In genomic region chrV:1474486-1475125, ce11 we compare ENCODE assay signal across 3 worm cellular contexts.
TF ChIP-seq lines count a peak whose summit lies in the region.

TSS of gene F53E2.2 (plus strand) at chrV:1475086.
TSS of gene unc-60 (plus strand) at chrV:1475086.

TF ChIP-seq in whole organism, L1 larva, 84 proteins besides CTCF, POLR2A, EP300 and RAD21 (continued from another document and continues in another):
- TF ChIP-seq isw-1 (GFP tag; IDR thresholded peaks at IDR 0.05; lab: Robert Waterston, UW) (peak; percentile 30; the same call in 1 of the 2 replicates), ets-5 (GFP tag; IDR thresholded peaks at IDR 0.05; lab: Robert Waterston, UW) (no peak), nhr-90 (tag; optimal IDR thresholded peaks at IDR 0.05; lab: Kevin White, UChicago; ENCODE audit: poor library complexity) (peak; percentile 25), zag-1 (tag; optimal IDR thresholded peaks at IDR 0.05; lab: Kevin White, UChicago) (no peak), nhr-77 (tag; optimal IDR thresholded peaks at IDR 0.05; lab: Kevin White, UChicago) (peak; percentile 59), lir-3 (tag; optimal IDR thresholded peaks at IDR 0.05; lab: Kevin White, UChicago; ENCODE audit: poor library complexity) (no peak), C34B4.2 (tag; optimal IDR thresholded peaks at IDR 0.05; lab: Kevin White, UChicago) (no peak), snu-23 (GFP tag; optimal IDR thresholded peaks at IDR 0.05; lab: Kevin White, UChicago) (peak; percentile 80), nhr-85 (tag; lab: Kevin White, UChicago) (peak; percentile 74), hlh-4 (tag; optimal IDR thresholded peaks at IDR 0.05; lab: Kevin White, UChicago) (no peak), ces-1 (GFP tag; optimal IDR thresholded peaks at IDR 0.05; lab: Kevin White, UChicago) (no peak), fos-1 (tag; optimal IDR thresholded peaks at IDR 0.05; lab: Kevin White, UChicago) (no peak), sptf-1 (tag; optimal IDR thresholded peaks at IDR 0.05; lab: Kevin White, UChicago) (no peak), nhr-20 (tag; optimal IDR thresholded peaks at IDR 0.05; lab: Kevin White, UChicago) (peak; percentile 40), lin-35 (GFP tag; optimal IDR thresholded peaks at IDR 0.05; lab: Kevin White, UChicago) (peak; percentile 45 to 69), snpc-4 (tag; optimal IDR thresholded peaks at IDR 0.05; lab: Kevin White, UChicago) (no peak), unc-86 (tag; optimal IDR thresholded peaks at IDR 0.05; lab: Kevin White, UChicago) (peak; percentile 65), ztf-4 (tag; optimal IDR thresholded peaks at IDR 0.05; lab: Kevin White, UChicago) (peak; percentile 72), pag-3 (tag; optimal IDR thresholded peaks at IDR 0.05; lab: Kevin White, UChicago; ENCODE audit: borderline replicate concordance, insufficient read depth) (no peak), nhr-11 (tag; optimal IDR thresholded peaks at IDR 0.05; lab: Kevin White, UChicago) (no peak), skn-1 (tag; optimal IDR thresholded peaks at IDR 0.05; lab: Kevin White, UChicago) (peak; percentile 77), fkh-10 (GFP tag; optimal IDR thresholded peaks at IDR 0.05; lab: Kevin White, UChicago) (no peak), aha-1 (tag; optimal IDR thresholded peaks at IDR 0.05; lab: Kevin White, UChicago) (no peak), nhr-12 (tag; optimal IDR thresholded peaks at IDR 0.05; lab: Kevin White, UChicago) (no peak), elt-3 (tag; optimal IDR thresholded peaks at IDR 0.05; lab: Kevin White, UChicago) (no peak), xbp-1 (tag; optimal IDR thresholded peaks at IDR 0.05; lab: Kevin White, UChicago) (peak; percentile 44), irx-1 (tag; optimal IDR thresholded peaks at IDR 0.05; lab: Kevin White, UChicago) (peak; percentile 29), nhr-71 (tag; optimal IDR thresholded peaks at IDR 0.05; lab: Kevin White, UChicago) (peak; percentile 82), C16A3.4 (tag; optimal IDR thresholded peaks at IDR 0.05; lab: Kevin White, UChicago) (peak; percentile 35), Y116A8C.19 (tag; optimal IDR thresholded peaks at IDR 0.05; lab: Kevin White, UChicago; ENCODE audit: borderline replicate concordance) (no peak), F16B12.6 (tag; optimal IDR thresholded peaks at IDR 0.05; lab: Kevin White, UChicago) (no peak), egl-27 (tag; optimal IDR thresholded peaks at IDR 0.05; lab: Kevin White, UChicago) (peak; percentile 34 to 46), ceh-82 (tag; optimal IDR thresholded peaks at IDR 0.05; lab: Kevin White, UChicago) (peak in 2 of 3 experiments; percentile 69 to 78), rnt-1 (tag; optimal IDR thresholded peaks at IDR 0.05; lab: Kevin White, UChicago) (peak; percentile 49), hpl-2 (GFP tag; optimal IDR thresholded peaks at IDR 0.05; lab: Kevin White, UChicago) (no peak), egl-13 (tag; optimal IDR thresholded peaks at IDR 0.05; lab: Kevin White, UChicago) (no peak), alr-1 (tag; optimal IDR thresholded peaks at IDR 0.05; lab: Kevin White, UChicago; ENCODE audit: borderline replicate concordance) (no peak), pax-3 (tag; optimal IDR thresholded peaks at IDR 0.05; lab: Kevin White, UChicago) (no peak), elt-2 (tag; optimal IDR thresholded peaks at IDR 0.05; lab: Kevin White, UChicago) (peak; percentile 5), efl-1 (optimal IDR thresholded peaks at IDR 0.05; lab: Kevin White, UChicago) (peak; percentile 49 to 57), efl-1 (GFP tag; optimal IDR thresholded peaks at IDR 0.05 in 1 of 2; lab: Kevin White, UChicago) (peak; percentile 40 to 93), mdl-1 (tag; optimal IDR thresholded peaks at IDR 0.05; lab: Kevin White, UChicago) (peak in 1 of 2 experiments; percentile 47), swsn-7 (tag; optimal IDR thresholded peaks at IDR 0.05; lab: Kevin White, UChicago) (peak; percentile 60), unc-130 (tag; optimal IDR thresholded peaks at IDR 0.05; lab: Kevin White, UChicago) (no peak)

TF ChIP-seq in whole organism, L3 larva, 47 proteins besides CTCF, POLR2A, EP300 and RAD21 (continued from another document):
- TF ChIP-seq elt-1 (tag; optimal IDR thresholded peaks at IDR 0.05; lab: Kevin White, UChicago) (peak; percentile 10), nhr-25 (tag; optimal IDR thresholded peaks at IDR 0.05; lab: Kevin White, UChicago) (no peak), nhr-23 (tag; optimal IDR thresholded peaks at IDR 0.05; lab: Kevin White, UChicago) (no peak), elt-2 (tag; optimal IDR thresholded peaks at IDR 0.05; lab: Kevin White, UChicago) (peak; percentile 57), nfya-1 (tag; optimal IDR thresholded peaks at IDR 0.05; lab: Kevin White, UChicago; ENCODE audit: insufficient read depth) (peak; percentile 89), unc-62 (GFP tag; optimal IDR thresholded peaks at IDR 0.05; lab: Kevin White, UChicago) (peak; percentile 47), egl-5 (tag; optimal IDR thresholded peaks at IDR 0.05; lab: Kevin White, UChicago) (peak; percentile 17), ama-1 (optimal IDR thresholded peaks at IDR 0.05; lab: Kevin White, UChicago) (peak; percentile 60), aly-2 (tag; optimal IDR thresholded peaks at IDR 0.05; lab: Kevin White, UChicago) (no peak)
TF ChIP-seq in whole organism, L3 larva: peak in this region for 14.

TF ChIP-seq in whole organism, young adult, 124 proteins besides CTCF, POLR2A, EP300 and RAD21 (continued from another document):
- TF ChIP-seq hmg-1.2 (GFP tag; IDR thresholded peaks at IDR 0.05; lab: Robert Waterston, UW) = peak; percentile 67; the same call in 1 of the 2 replicates
- TF ChIP-seq xnd-1 (tag; optimal IDR thresholded peaks at IDR 0.05; lab: Kevin White, UChicago) = no peak
- peak; percentile 50 for TF ChIP-seq lin-40 (tag; optimal IDR thresholded peaks at IDR 0.05; lab: Kevin White, UChicago)
- TF ChIP-seq F22D6.2 (tag; optimal IDR thresholded peaks at IDR 0.05; lab: Kevin White, UChicago) = no peak
- no peak for TF ChIP-seq hlh-12 (tag; optimal IDR thresholded peaks at IDR 0.05; lab: Kevin White, UChicago)
- TF ChIP-seq ZK185.1 (tag; optimal IDR thresholded peaks at IDR 0.05; lab: Kevin White, UChicago; ENCODE audit: poor library complexity, severe bottlenecking) = peak; percentile 67
- TF ChIP-seq snpc-1.1 (tag; optimal IDR thresholded peaks at IDR 0.05; lab: Kevin White, UChicago; ENCODE audit: insufficient read depth) = no peak
- no peak for TF ChIP-seq T26A5.8 (tag; optimal IDR thresholded peaks at IDR 0.05; lab: Kevin White, UChicago)
- no peak for TF ChIP-seq ceh-58 (GFP tag; IDR thresholded peaks at IDR 0.05; lab: Robert Waterston, UW)
- peak; percentile 30 for TF ChIP-seq die-1 (tag; optimal IDR thresholded peaks at IDR 0.05; lab: Kevin White, UChicago)
- peak; percentile 47; the same call in 1 of the 2 replicates for TF ChIP-seq C06A6.2 (GFP tag; conservative IDR thresholded peaks at IDR 0.05; lab: Robert Waterston, UW)
- no peak for TF ChIP-seq hrde-1 (tag; optimal IDR thresholded peaks at IDR 0.05; lab: Kevin White, UChicago; ENCODE audit: borderline replicate concordance)
- TF ChIP-seq dpl-1 (GFP tag; optimal IDR thresholded peaks at IDR 0.05; lab: Kevin White, UChicago) = no peak
- TF ChIP-seq chd-7 (tag; optimal IDR thresholded peaks at IDR 0.05; lab: Kevin White, UChicago) = peak; percentile 17
- no peak for TF ChIP-seq somi-1 (GFP tag; optimal IDR thresholded peaks at IDR 0.05; lab: Kevin White, UChicago)
- TF ChIP-seq nhr-179 (tag; optimal IDR thresholded peaks at IDR 0.05; lab: Kevin White, UChicago) = no peak
- no peak for TF ChIP-seq akir-1 (GFP tag; optimal IDR thresholded peaks at IDR 0.05; lab: Kevin White, UChicago)
- TF ChIP-seq rec-8 (tag; optimal IDR thresholded peaks at IDR 0.05; lab: Kevin White, UChicago) = no peak
- TF ChIP-seq attf-5 (GFP tag; optimal IDR thresholded peaks at IDR 0.05; lab: Kevin White, UChicago) = peak; percentile 77
- TF ChIP-seq tbp1 (GFP tag; optimal IDR thresholded peaks at IDR 0.05; lab: Kevin White, UChicago) = no peak
- no peak for TF ChIP-seq pbrm-1 (GFP tag; IDR thresholded peaks at IDR 0.05; lab: Robert Waterston, UW)
- no peak for TF ChIP-seq repo-1 (tag; optimal IDR thresholded peaks at IDR 0.05; lab: Kevin White, UChicago)
- TF ChIP-seq lag-1 (GFP tag; IDR thresholded peaks at IDR 0.05; lab: Robert Waterston, UW) = no peak
- TF ChIP-seq D2030.7 (GFP tag; IDR thresholded peaks at IDR 0.05; lab: Robert Waterston, UW) = no peak
- 0 out of 2 replicates have a peak, but pooled peaks have one; percentile 36 for TF ChIP-seq ceh-40 (GFP tag; IDR thresholded peaks at IDR 0.05; lab: Robert Waterston, UW)
- 0 out of 2 replicates have a peak, but pooled peaks have one; percentile 41 for TF ChIP-seq Y53G8AR.9 (GFP tag; conservative IDR thresholded peaks at IDR 0.05; lab: Robert Waterston, UW)
- no peak for TF ChIP-seq madf-8 (GFP tag; conservative IDR thresholded peaks at IDR 0.05; lab: Robert Waterston, UW)
- no peak for TF ChIP-seq F37B4.10 (GFP tag; IDR thresholded peaks at IDR 0.05; lab: Robert Waterston, UW)
- no peak for TF ChIP-seq pha-4 (tag; optimal IDR thresholded peaks at IDR 0.05; lab: Kevin White, UChicago)
- no peak for TF ChIP-seq Y56A3A.18 (GFP tag; IDR thresholded peaks at IDR 0.05; lab: Robert Waterston, UW)
- TF ChIP-seq snpc-3.4 (tag; optimal IDR thresholded peaks at IDR 0.05; lab: Kevin White, UChicago) = no peak
- no peak for TF ChIP-seq madf-6 (GFP tag; IDR thresholded peaks at IDR 0.05; lab: Robert Waterston, UW)
- TF ChIP-seq B0019.2 (GFP tag; conservative IDR thresholded peaks at IDR 0.05; lab: Robert Waterston, UW) = no peak
- TF ChIP-seq snpc-1.3 (tag; optimal IDR thresholded peaks at IDR 0.05; lab: Kevin White, UChicago; ENCODE audit: insufficient read depth) = no peak
- no peak for TF ChIP-seq ets-4 (GFP tag; optimal IDR thresholded peaks at IDR 0.05; lab: Kevin White, UChicago)
- TF ChIP-seq cebp-2 (GFP tag; IDR thresholded peaks at IDR 0.05; lab: Robert Waterston, UW) = 0 out of 2 replicates have a peak, but pooled peaks have one; percentile 54
- TF ChIP-seq rpc-1 (optimal IDR thresholded peaks at IDR 0.05; lab: Kevin White, UChicago) = no peak
- no peak for TF ChIP-seq rpc-1 (tag; optimal IDR thresholded peaks at IDR 0.05; lab: Kevin White, UChicago)
- TF ChIP-seq let-526 (GFP tag; IDR thresholded peaks at IDR 0.05; lab: Robert Waterston, UW) = 0 out of 2 replicates have a peak, but pooled peaks have one; percentile 42
- no peak for TF ChIP-seq ztf-3 (GFP tag; optimal IDR thresholded peaks at IDR 0.05; lab: Kevin White, UChicago)
- TF ChIP-seq nfya-2 (GFP tag; IDR thresholded peaks at IDR 0.05; lab: Robert Waterston, UW) = no peak
- 0 out of 2 replicates have a peak, but pooled peaks have one; percentile 42 for TF ChIP-seq K11D2.4 (GFP tag; IDR thresholded peaks at IDR 0.05; lab: Robert Waterston, UW)
- TF ChIP-seq cebp-1 (GFP tag; IDR thresholded peaks at IDR 0.05; lab: Robert Waterston, UW) = peak; percentile 21; the same call in 1 of the 2 replicates
- TF ChIP-seq cebp-1 (tag; optimal IDR thresholded peaks at IDR 0.05; lab: Kevin White, UChicago) = peak; percentile 79
- TF ChIP-seq F23B12.7 (tag; optimal IDR thresholded peaks at IDR 0.05; lab: Kevin White, UChicago; ENCODE audit: insufficient read depth) = no peak
- TF ChIP-seq egl-18 (GFP tag; IDR thresholded peaks at IDR 0.05; lab: Robert Waterston, UW) = no peak
- no peak for TF ChIP-seq sdz-38 (tag; optimal IDR thresholded peaks at IDR 0.05; lab: Kevin White, UChicago)
- peak; percentile 72 for TF ChIP-seq dox-1 (GFP tag; IDR thresholded peaks at IDR 0.05; lab: Robert Waterston, UW)
- TF ChIP-seq mes-4 (tag; optimal IDR thresholded peaks at IDR 0.05; lab: Kevin White, UChicago) = no peak
- no peak for TF ChIP-seq Y67H2A.10 (GFP tag; conservative IDR thresholded peaks at IDR 0.05; lab: Robert Waterston, UW)
- TF ChIP-seq athp-1 (tag; optimal IDR thresholded peaks at IDR 0.05; lab: Kevin White, UChicago) = no peak
- no peak; the same call in 1 of the 2 replicates for TF ChIP-seq egl-44 (GFP tag; IDR thresholded peaks at IDR 0.05; lab: Robert Waterston, UW)
- TF ChIP-seq tlf-1 (GFP tag; optimal IDR thresholded peaks at IDR 0.05; lab: Kevin White, UChicago) = no peak
- TF ChIP-seq hlh-26 (GFP tag; conservative IDR thresholded peaks at IDR 0.05; lab: Robert Waterston, UW) = no peak
- TF ChIP-seq bed-2 (GFP tag; IDR thresholded peaks at IDR 0.05; lab: Robert Waterston, UW) = no peak
- no peak for TF ChIP-seq ceh-100 (GFP tag; IDR thresholded peaks at IDR 0.05; lab: Robert Waterston, UW)
- TF ChIP-seq let-607 (tag; optimal IDR thresholded peaks at IDR 0.05; lab: Kevin White, UChicago) = no peak
- peak; percentile 68 for TF ChIP-seq egrh-3 (GFP tag; IDR thresholded peaks at IDR 0.05; lab: Robert Waterston, UW)
- TF ChIP-seq nhr-27 (tag; optimal IDR thresholded peaks at IDR 0.05; lab: Kevin White, UChicago) = no peak
- TF ChIP-seq F49E8.2 (tag; optimal IDR thresholded peaks at IDR 0.05; lab: Kevin White, UChicago; ENCODE audit: insufficient read depth) = no peak
- no peak; the same call in 1 of the 2 replicates for TF ChIP-seq B0336.3 (GFP tag; IDR thresholded peaks at IDR 0.05; lab: Robert Waterston, UW)
- TF ChIP-seq tbx-9 (tag; optimal IDR thresholded peaks at IDR 0.05; lab: Kevin White, UChicago; ENCODE audit: borderline replicate concordance) = no peak
- TF ChIP-seq ztf-6 (GFP tag; IDR thresholded peaks at IDR 0.05; lab: Robert Waterston, UW) = no peak
- TF ChIP-seq T07F8.4 (tag; optimal IDR thresholded peaks at IDR 0.05; lab: Kevin White, UChicago) = no peak
- no peak for TF ChIP-seq nfya-1 (tag; optimal IDR thresholded peaks at IDR 0.05; lab: Kevin White, UChicago; ENCODE audit: borderline replicate concordance, insufficient read depth)
- peak; percentile 15; the same call in 1 of the 2 replicates for TF ChIP-seq ekl-4 (GFP tag; IDR thresholded peaks at IDR 0.05; lab: Robert Waterston, UW)
- TF ChIP-seq zim-3 (tag; optimal IDR thresholded peaks at IDR 0.05; lab: Kevin White, UChicago) = no peak
- TF ChIP-seq dpff-1 (tag; optimal IDR thresholded peaks at IDR 0.05; lab: Kevin White, UChicago) = no peak
- no peak for TF ChIP-seq F33H1.4 (GFP tag; IDR thresholded peaks at IDR 0.05; lab: Robert Waterston, UW)
- TF ChIP-seq lsy-27 (tag; optimal IDR thresholded peaks at IDR 0.05; lab: Kevin White, UChicago; ENCODE audit: borderline replicate concordance, insufficient read depth) = no peak
- no peak for TF ChIP-seq bed-1 (GFP tag; IDR thresholded peaks at IDR 0.05; lab: Robert Waterston, UW)
- TF ChIP-seq lsl-1 (GFP tag; optimal IDR thresholded peaks at IDR 0.05; lab: Kevin White, UChicago) = no peak
- no peak for TF ChIP-seq ztf-25 (GFP tag; IDR thresholded peaks at IDR 0.05; lab: Robert Waterston, UW)
- no peak for TF ChIP-seq him-1 (tag; optimal IDR thresholded peaks at IDR 0.05; lab: Kevin White, UChicago)
- TF ChIP-seq F57A8.1 (GFP tag; optimal IDR thresholded peaks at IDR 0.05; lab: Kevin White, UChicago) = no peak
- TF ChIP-seq F57C9.4 (tag; optimal IDR thresholded peaks at IDR 0.05; lab: Kevin White, UChicago) = no peak
- TF ChIP-seq nhr-120 (GFP tag; IDR thresholded peaks at IDR 0.05; lab: Robert Waterston, UW) = no peak
- no peak for TF ChIP-seq unc-62 (GFP tag; optimal IDR thresholded peaks at IDR 0.05; lab: Kevin White, UChicago)
- TF ChIP-seq B0261.1 (tag; optimal IDR thresholded peaks at IDR 0.05; lab: Kevin White, UChicago) = no peak
- TF ChIP-seq gei-17 (GFP tag; optimal IDR thresholded peaks at IDR 0.05; lab: Kevin White, UChicago) = no peak
- no peak for TF ChIP-seq Y95B8A.8 (GFP tag; IDR thresholded peaks at IDR 0.05; lab: Robert Waterston, UW)
- no peak for TF ChIP-seq lin-26 (GFP tag; IDR thresholded peaks at IDR 0.05; lab: Robert Waterston, UW)
- no peak for TF ChIP-seq nhr-90 (tag; optimal IDR thresholded peaks at IDR 0.05; lab: Kevin White, UChicago)
- TF ChIP-seq mxl-1 (tag; optimal IDR thresholded peaks at IDR 0.05; lab: Kevin White, UChicago) = no peak
- TF ChIP-seq ztf-28 (GFP tag; IDR thresholded peaks at IDR 0.05; lab: Robert Waterston, UW) = no peak
